Fruit fly (Drosophila melanogaster): ENCODE data around the gene Dhps.

DNA sequence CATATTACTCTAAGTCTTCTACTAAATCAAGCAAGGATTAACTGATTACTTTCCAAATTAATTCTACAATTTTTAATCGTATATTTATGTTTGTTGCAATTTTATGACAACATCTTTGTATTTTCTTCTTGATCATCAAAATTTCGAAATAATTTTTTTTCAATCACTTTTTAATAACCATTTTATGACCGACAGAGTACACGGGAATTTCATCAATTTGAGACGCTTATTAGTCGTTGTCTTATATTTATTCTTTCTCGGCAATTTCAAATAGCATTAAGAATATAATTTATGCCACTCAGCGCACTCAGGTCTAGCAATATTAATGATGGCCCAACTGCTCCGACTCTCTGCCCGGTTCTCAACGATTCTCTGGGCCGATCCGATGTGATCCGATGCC, 17.0 kb downstream of the Dhps start, which contains the start of gene CG8012:
- TF ChIP-seq usp (GFP tag; optimal IDR thresholded peaks at IDR 0.05) (no peak), CG8478 (optimal IDR thresholded peaks at IDR 0.05) (no peak), psq (optimal IDR thresholded peaks at IDR 0.05) (no peak), pan (optimal IDR thresholded peaks at IDR 0.05) (no peak), EcR (GFP tag; optimal IDR thresholded peaks at IDR 0.05) (no peak)
